Worm (Caenorhabditis elegans): ENCODE results near the gene F54C8.7.

DNA sequence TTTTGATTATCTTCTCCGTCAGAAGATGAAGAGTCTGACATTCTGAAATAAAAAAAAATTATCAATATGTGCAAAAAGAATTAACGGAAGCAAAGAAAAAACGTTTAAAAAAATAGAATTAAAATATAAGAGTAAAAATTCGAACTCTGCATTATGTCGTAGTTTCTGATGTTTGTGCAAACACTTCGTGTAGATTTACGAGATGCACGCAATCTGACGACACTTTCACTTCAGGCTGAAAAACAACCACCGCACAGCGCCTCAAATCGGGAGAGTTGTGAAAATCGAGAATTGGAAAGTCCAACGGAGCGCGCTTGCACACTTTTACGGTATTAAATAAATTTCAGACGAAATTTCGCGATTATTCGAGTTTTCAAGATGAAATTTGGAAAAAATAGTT lies 47.3 kb downstream of the F54C8.7 start, which contains the start of gene T26G10.1:
- TF ChIP-seq W03F9.2 (tag; optimal IDR thresholded peaks at IDR 0.05) (peak; percentile 44), dao-5 (tag; optimal IDR thresholded peaks at IDR 0.05) (no peak)
